Worm (Caenorhabditis elegans) whole organism, L4 larva: ENCODE data around the gene F28D1.6.
A peak's percentile ranks its signal among the peaks of the same experiment; 100 is the strongest.

ENCODE experiments used
- F10B5.3 ChIP-seq: sonication (generic microtip); optimal IDR thresholded peaks from 2 replicates; lab custom pipeline; 2016; ENCODE audit warnings: mild to moderate bottlenecking, missing genetic modification characterization, missing compliant biosample characterization
- F26F4.8 ChIP-seq: fragments of 200-800 bp; sonication (Bioruptor generic); conservative IDR thresholded peaks from 2 replicates; pipeline ENCODE4 v1.3.6; 2022; ENCODE audit warnings: missing genetic modification characterization, missing compliant biosample characterization
- F37D6.2 ChIP-seq: sonication (generic microtip); optimal IDR thresholded peaks from 2 replicates; lab custom pipeline; 2016; ENCODE audit warnings: mild to moderate bottlenecking, missing genetic modification characterization, missing compliant biosample characterization
- F44E2.7 ChIP-seq: fragments of 200-800 bp; sonication (Bioruptor generic); IDR thresholded peaks from 2 replicates; pipeline ENCODE4 v2.1.2; 2022; ENCODE audit warnings: missing genetic modification characterization, missing compliant biosample characterization
- R02D3.7 ChIP-seq: fragments of 150-350 bp; sonication (generic microtip); optimal IDR thresholded peaks from 3 replicates; lab custom pipeline; 2014; ENCODE audit warnings: missing biosample characterization, missing genetic modification characterization
- Y48G9A.11 ChIP-seq: fragments of 200-800 bp; sonication (Bioruptor generic); IDR thresholded peaks from 2 replicates; pipeline ENCODE4 v1.3.6; 2022; ENCODE audit warnings: missing genetic modification reagents, missing genetic modification characterization, missing compliant biosample characterization
- ama-1 ChIP-seq: fragments of 150-350 bp; optimal IDR thresholded peaks from 2 replicates; lab custom pipeline; 2014; ENCODE audit warnings: inconsistent platforms, mixed read lengths
- ceh-20 ChIP-seq: fragments of 200-800 bp; sonication (Bioruptor generic); IDR thresholded peaks from 2 replicates; pipeline ENCODE4 v1.3.6; 2022; ENCODE audit warnings: missing genetic modification reagents, missing genetic modification characterization, missing compliant biosample characterization
- ceh-32 ChIP-seq: sonication (generic microtip); optimal IDR thresholded peaks from 2 replicates; lab custom pipeline; 2016; ENCODE audit warnings: mild to moderate bottlenecking, missing genetic modification characterization, missing compliant biosample characterization; ENCODE audit not compliant: poor library complexity
- ceh-62 ChIP-seq: sonication (generic microtip); optimal IDR thresholded peaks from 2 replicates; lab custom pipeline; 2017; ENCODE audit warnings: missing biosample characterization, missing genetic modification characterization
- ces-1 ChIP-seq: fragments of 150-350 bp; sonication (generic microtip); optimal IDR thresholded peaks from 4 replicates; lab custom pipeline; 2014; ENCODE audit warnings: missing biosample characterization, missing genetic modification reagents, missing genetic modification characterization
- cey-2 ChIP-seq: sonication (generic microtip); optimal IDR thresholded peaks from 3 replicates; lab custom pipeline; 2017; ENCODE audit warnings: missing genetic modification characterization, mild to moderate bottlenecking, missing compliant biosample characterization, antibody characterized with exemption, borderline replicate concordance; ENCODE audit not compliant: insufficient read depth
- daf-16 ChIP-seq, 3 experiments: sonication (generic microtip); optimal IDR thresholded peaks; 2 replicates each; lab custom pipeline; 2016 to 2017; ENCODE audit warnings: missing genetic modification characterization in 3 of 3, missing genetic modification reagents in 3 of 3, mild to moderate bottlenecking in 2 of 3, missing compliant biosample characterization in 2 of 3, missing biosample characterization in 1 of 3, moderate library complexity in 1 of 3
- dmd-8 ChIP-seq: fragments of 200-800 bp; sonication (Bioruptor generic); IDR thresholded peaks from 2 replicates; pipeline ENCODE4 v1.3.6; 2022; ENCODE audit warnings: missing genetic modification characterization, missing compliant biosample characterization
- dmd-9 ChIP-seq: fragments of 200-800 bp; sonication (Bioruptor generic); IDR thresholded peaks from 2 replicates; pipeline ENCODE4 v1.3.6; 2022; ENCODE audit warnings: missing genetic modification reagents, missing genetic modification characterization, missing compliant biosample characterization
- duxl-1 ChIP-seq: sonication (generic microtip); optimal IDR thresholded peaks from 2 replicates; lab custom pipeline; 2016; ENCODE audit warnings: mild to moderate bottlenecking, missing genetic modification characterization, moderate library complexity, missing compliant biosample characterization; ENCODE audit not compliant: poor library complexity
- fkh-10 ChIP-seq: fragments of 150-350 bp; optimal IDR thresholded peaks from 2 replicates; lab custom pipeline; 2014; ENCODE audit warnings: missing biosample characterization, missing genetic modification reagents, missing genetic modification characterization
- hif-1 ChIP-seq, 2 experiments: sonication (generic microtip); optimal IDR thresholded peaks; 2 replicates each; lab custom pipeline; 2016 to 2017; ENCODE audit warnings: missing compliant biosample characterization in 2 of 2, missing genetic modification characterization in 2 of 2, missing genetic modification reagents in 2 of 2, missing genotype in 2 of 2, mild to moderate bottlenecking in 1 of 2
- hlh-30 ChIP-seq: sonication (generic microtip); optimal IDR thresholded peaks from 2 replicates; lab custom pipeline; 2017; ENCODE audit warnings: antibody characterized with exemption, mild to moderate bottlenecking, missing genetic modification characterization, missing compliant biosample characterization; ENCODE audit not compliant: insufficient read depth
- lin-13 ChIP-seq: fragments of 150-350 bp; optimal IDR thresholded peaks from 2 replicates; lab custom pipeline; 2014; ENCODE audit warnings: missing biosample characterization, missing genetic modification reagents, missing genetic modification characterization
- lin-39 ChIP-seq: fragments of 150-350 bp; optimal IDR thresholded peaks from 2 replicates; lab custom pipeline; 2014; ENCODE audit warnings: missing biosample characterization, missing genetic modification reagents, missing genetic modification characterization
- lir-3 ChIP-seq: sonication (generic microtip); optimal IDR thresholded peaks from 2 replicates; lab custom pipeline; 2016; ENCODE audit warnings: mild to moderate bottlenecking, missing genetic modification characterization, missing compliant biosample characterization
- lsy-2 ChIP-seq, 2 experiments: fragments of 150-350 bp in 1 of 2; sonication (generic microtip) in 1 of 2; optimal IDR thresholded peaks; 2 replicates each; lab custom pipeline; 2014 to 2017; ENCODE audit warnings: missing biosample characterization in 2 of 2, missing genetic modification characterization in 2 of 2
- madf-5 ChIP-seq, 2 experiments: fragments of 200-800 bp; sonication (Bioruptor generic); IDR thresholded peaks; 2 replicates each; pipeline ENCODE4 v1.3.6; 2022; ENCODE audit warnings: missing compliant biosample characterization in 2 of 2, missing genetic modification characterization in 2 of 2
- mdt-29 ChIP-seq: fragments of 200-800 bp; sonication (Bioruptor generic); IDR thresholded peaks from 2 replicates; pipeline ENCODE4 v1.3.6; 2022; ENCODE audit warnings: missing genetic modification reagents, missing genetic modification characterization, missing compliant biosample characterization
- nhr-102 ChIP-seq: sonication (generic microtip); optimal IDR thresholded peaks from 2 replicates; lab custom pipeline; 2016; ENCODE audit warnings: mild to moderate bottlenecking, missing genetic modification characterization, moderate library complexity, missing compliant biosample characterization
- nhr-11 ChIP-seq: fragments of 150-350 bp; optimal IDR thresholded peaks from 2 replicates; lab custom pipeline; 2014; ENCODE audit warnings: missing biosample characterization, missing genetic modification characterization
- nhr-6 ChIP-seq: fragments of 150-350 bp; optimal IDR thresholded peaks from 2 replicates; lab custom pipeline; 2014; ENCODE audit warnings: missing biosample characterization, missing genetic modification characterization
- skn-1 ChIP-seq: fragments of 150-350 bp; optimal IDR thresholded peaks from 2 replicates; lab custom pipeline; 2014; ENCODE audit warnings: missing biosample characterization, missing genetic modification characterization
- spr-3 ChIP-seq: fragments of 200-800 bp; sonication (Bioruptor generic); optimal IDR thresholded peaks from 2 replicates; lab custom pipeline; 2018; ENCODE audit warnings: mild to moderate bottlenecking, missing genetic modification characterization, missing compliant biosample characterization
- tag-97 ChIP-seq: fragments of 200-800 bp; sonication (Bioruptor generic); IDR thresholded peaks from 2 replicates; pipeline ENCODE4 v1.3.6; 2022; ENCODE audit warnings: missing genetic modification characterization, missing compliant biosample characterization
- tra-1 ChIP-seq: fragments of 200-800 bp; sonication (Bioruptor generic); IDR thresholded peaks from 2 replicates; pipeline ENCODE4 v1.3.6; 2022; ENCODE audit warnings: missing genetic modification reagents, missing genetic modification characterization, missing compliant biosample characterization
- unc-62 ChIP-seq, 3 experiments: fragments of 150-350 bp in 1 of 3; sonication (generic microtip); optimal IDR thresholded peaks in 2 of 3; peaks in 1 of 3; 1 replicate in 1 of 3; 2 replicates in 2 of 3; lab custom pipeline; 2014 to 2017; ENCODE audit warnings: missing biosample characterization in 3 of 3, missing genetic modification characterization in 3 of 3, missing genetic modification reagents in 3 of 3, missing genotype in 1 of 3
- vab-7 ChIP-seq: fragments of 200-800 bp; sonication (Bioruptor generic); IDR thresholded peaks from 2 replicates; pipeline ENCODE4 v1.3.6; 2022; ENCODE audit warnings: missing genetic modification reagents, missing genetic modification characterization, missing compliant biosample characterization
- zip-11 ChIP-seq: fragments of 200-800 bp; sonication (Bioruptor generic); IDR thresholded peaks from 2 replicates; pipeline ENCODE4 v1.3.6; 2022; ENCODE audit warnings: missing genetic modification characterization, missing compliant biosample characterization
- ztf-11 ChIP-seq: fragments of 150-350 bp; optimal IDR thresholded peaks from 2 replicates; lab custom pipeline; 2014; ENCODE audit warnings: missing biosample characterization, missing genetic modification characterization
- ztf-7 ChIP-seq: fragments of 150-350 bp; optimal IDR thresholded peaks from 2 replicates; lab custom pipeline; 2014; ENCODE audit warnings: missing biosample characterization, missing genetic modification characterization

Gene F28D1.6

ce11 chrIV:12416629-12417404 lies 31.9 kb upstream of the F28D1.6 start (continued):
- TF ChIP-seq unc-62 (GFP tag; optimal IDR thresholded peaks at IDR 0.05 in 1 of 2; lab: Kevin White, UChicago), result peak in 1 of 2 experiments; percentile 91
- TF ChIP-seq unc-62 (tag; optimal IDR thresholded peaks at IDR 0.05; lab: Kevin White, UChicago), result no peak
- TF ChIP-seq nhr-6 (tag; lab: Kevin White, UChicago), result no peak
- no peak for TF ChIP-seq nhr-102 (tag; lab: Kevin White, UChicago)
- TF ChIP-seq tag-97 (GFP tag; lab: Robert Waterston, UW), result no peak
- 0 out of 2 replicates have a peak, but pooled peaks have one; percentile 10 for TF ChIP-seq dmd-9
- TF ChIP-seq hif-1 (tag; optimal IDR thresholded peaks at IDR 0.05; lab: Kevin White, UChicago), result no peak
- no peak for TF ChIP-seq ceh-32 (tag; lab: Kevin White, UChicago)
- TF ChIP-seq lsy-2 (tag; optimal IDR thresholded peaks at IDR 0.05; lab: Kevin White, UChicago), result no peak
- TF ChIP-seq skn-1 (tag; lab: Kevin White, UChicago), result no peak
- TF ChIP-seq ztf-7 (tag; lab: Kevin White, UChicago), result no peak
- TF ChIP-seq R02D3.7 (tag; lab: Kevin White, UChicago), result no peak
- TF ChIP-seq madf-5 (GFP tag; IDR thresholded peaks at IDR 0.05; lab: Robert Waterston, UW), result no peak
- TF ChIP-seq hlh-30 (tag; lab: Kevin White, UChicago), result no peak
- no peak for TF ChIP-seq fkh-10
- TF ChIP-seq lin-39 (tag; lab: Kevin White, UChicago), result no peak
- TF ChIP-seq cey-2 (tag; lab: Kevin White, UChicago), result no peak
- TF ChIP-seq spr-3 (GFP tag; lab: Kevin White, UChicago), result no peak
- TF ChIP-seq nhr-11 (tag; lab: Kevin White, UChicago), result no peak
- peak; percentile 28; the same call in 1 of the 2 replicates for TF ChIP-seq Y48G9A.11 (GFP tag; lab: Robert Waterston, UW)
- TF ChIP-seq F26F4.8 (GFP tag; lab: Robert Waterston, UW), result peak; percentile 72
- peak; percentile 13; the same call in 1 of the 2 replicates for TF ChIP-seq vab-7 (GFP tag; lab: Robert Waterston, UW)
- peak in 1 of 2 experiments; percentile 31 for TF ChIP-seq daf-16 (GFP tag; optimal IDR thresholded peaks at IDR 0.05; lab: Kevin White, UChicago)
- peak; percentile 45 for TF ChIP-seq daf-16 (tag; optimal IDR thresholded peaks at IDR 0.05; lab: Kevin White, UChicago)
- no peak for TF ChIP-seq F37D6.2 (tag; lab: Kevin White, UChicago)
- TF ChIP-seq tra-1 (GFP tag; lab: Robert Waterston, UW), result no peak; the same call in 1 of the 2 replicates
- no peak for TF ChIP-seq ama-1 (lab: Kevin White, UChicago)
- peak; percentile 9 for TF ChIP-seq duxl-1 (tag; lab: Kevin White, UChicago)

- TF ChIP-seq R02D3.7 (tag; lab: Kevin White, UChicago), result no peak
- TF ChIP-seq fkh-10, result peak; percentile 64
- no peak for TF ChIP-seq F10B5.3 (tag; lab: Kevin White, UChicago)
- TF ChIP-seq ztf-11 (tag; lab: Kevin White, UChicago), result no peak
- no peak for TF ChIP-seq dmd-8 (GFP tag; lab: Robert Waterston, UW)
- TF ChIP-seq lin-13 (GFP tag; lab: Kevin White, UChicago), result no peak
- no peak for TF ChIP-seq vab-7 (GFP tag; lab: Robert Waterston, UW)
- no peak for TF ChIP-seq spr-3 (GFP tag; lab: Kevin White, UChicago)
- peak; percentile 43 for TF ChIP-seq ces-1 (GFP tag; lab: Kevin White, UChicago)
- TF ChIP-seq zip-11 (GFP tag; lab: Robert Waterston, UW), result no peak
- no peak for TF ChIP-seq lir-3 (tag; lab: Kevin White, UChicago)
- TF ChIP-seq ceh-20 (GFP tag; lab: Robert Waterston, UW), result no peak
- TF ChIP-seq ceh-62 (tag; lab: Kevin White, UChicago), result no peak
- TF ChIP-seq F44E2.7, result no peak
- no peak for TF ChIP-seq mdt-29 (GFP tag; lab: Robert Waterston, UW)
These were observed 29.6 kb upstream of the F28D1.6 start for ce11 chrIV:12414601-12415000.
